Worm (Caenorhabditis elegans): ENCODE measurements around the gene rpl-2.

ce11 chrV:20475029-20475428 lies 4.5 kb upstream of the rpl-2 start:
- no peak for TF ChIP-seq dao-5 (tag; optimal IDR thresholded peaks at IDR 0.05)
- TF ChIP-seq him-1 (tag; optimal IDR thresholded peaks at IDR 0.05) = no peak
- TF ChIP-seq W03F9.2 (tag; optimal IDR thresholded peaks at IDR 0.05) = no peak
